Worm (Caenorhabditis elegans): ENCODE measurements around the gene F55A4.13.

DNA sequence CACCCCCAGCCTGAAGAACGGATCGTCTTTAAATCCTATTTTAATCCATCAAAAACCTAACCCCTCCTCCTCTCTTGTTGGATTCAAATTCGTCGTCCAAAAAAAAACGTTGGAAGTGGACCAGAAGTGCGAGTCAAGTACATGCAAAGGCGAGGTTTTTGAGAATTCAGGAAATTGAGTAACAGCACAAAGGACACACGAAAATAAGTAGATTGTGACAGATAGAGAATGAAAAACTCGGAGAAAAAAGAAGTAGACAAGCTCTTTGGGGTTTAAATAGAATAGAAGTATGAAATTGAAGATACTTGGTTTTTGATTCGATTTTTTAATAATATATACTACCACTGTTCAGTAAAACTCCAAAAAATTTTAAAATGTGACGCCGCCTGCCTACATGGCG is 2.6 kb downstream of the F55A4.13 start:
- no peak for TF ChIP-seq ama-1 (optimal IDR thresholded peaks at IDR 0.05)
- no peak for TF ChIP-seq ztf-4 (tag; optimal IDR thresholded peaks at IDR 0.05)
- no peak for TF ChIP-seq fos-1 (tag; optimal IDR thresholded peaks at IDR 0.05)
- TF ChIP-seq skn-1 (tag; optimal IDR thresholded peaks at IDR 0.05), result no peak
- TF ChIP-seq zag-1 (tag; optimal IDR thresholded peaks at IDR 0.05), result no peak
- no peak for TF ChIP-seq ceh-82 (tag; optimal IDR thresholded peaks at IDR 0.05)
- no peak for TF ChIP-seq nhr-25 (tag; optimal IDR thresholded peaks at IDR 0.05)
- no peak for TF ChIP-seq unc-62 (GFP tag; optimal IDR thresholded peaks at IDR 0.05)
- no peak for TF ChIP-seq aly-2 (tag; optimal IDR thresholded peaks at IDR 0.05)

All from whole organism, L2 larva.